Fruit fly (Drosophila melanogaster) whole organism, adult: ENCODE data around the gene CG11964.
A peak's percentile ranks its signal among the peaks of the same experiment; 100 is the strongest.

ENCODE experiments used
- CG11617 ChIP-seq: fragments of 200-800 bp; sonication (Bioruptor generic); optimal IDR thresholded peaks from 2 replicates; lab custom pipeline; 2017; ENCODE audit warnings: mild to moderate bottlenecking, missing biosample characterization, missing genetic modification reagents, missing genetic modification characterization
- CG12768 ChIP-seq: fragments of 200-800 bp; sonication (Bioruptor generic); optimal IDR thresholded peaks from 2 replicates; lab custom pipeline; 2017; ENCODE audit warnings: missing biosample characterization, missing genetic modification characterization, mild to moderate bottlenecking, moderate library complexity, missing genetic modification reagents
- CG14711 ChIP-seq: fragments of 200-800 bp; sonication (Bioruptor generic); optimal IDR thresholded peaks from 2 replicates; lab custom pipeline; 2018; ENCODE audit warnings: missing biosample characterization, mild to moderate bottlenecking, missing genetic modification characterization, moderate library complexity
- CG1620 ChIP-seq: fragments of 200-800 bp; sonication (Bioruptor generic); optimal IDR thresholded peaks from 2 replicates; lab custom pipeline; 2016; ENCODE audit warnings: missing biosample characterization, missing genetic modification characterization
- CG33017 ChIP-seq: fragments of 200-800 bp; sonication (Bioruptor generic); optimal IDR thresholded peaks from 2 replicates; lab custom pipeline; 2018; ENCODE audit warnings: missing biosample characterization, mild to moderate bottlenecking, missing genetic modification characterization, moderate library complexity
- CG5204 ChIP-seq: fragments of 200-800 bp; sonication (Bioruptor generic); optimal IDR thresholded peaks from 2 replicates; lab custom pipeline; 2016; ENCODE audit warnings: missing biosample characterization, missing genetic modification characterization
- CG7045 ChIP-seq: fragments of 200-800 bp; sonication (Bioruptor generic); optimal IDR thresholded peaks from 2 replicates; lab custom pipeline; 2017; ENCODE audit warnings: missing biosample characterization, mild to moderate bottlenecking, missing genetic modification characterization
- CG7101 ChIP-seq: fragments of 200-800 bp; sonication (Bioruptor generic); optimal IDR thresholded peaks from 2 replicates; lab custom pipeline; 2018; ENCODE audit warnings: missing biosample characterization, mild to moderate bottlenecking, missing genetic modification characterization, moderate library complexity
- Clk ChIP-seq: fragments of 200-800 bp; sonication (Bioruptor generic); optimal IDR thresholded peaks from 2 replicates; lab custom pipeline; 2017; ENCODE audit warnings: missing biosample characterization, missing genetic modification characterization
- Crg-1 ChIP-seq: fragments of 200-800 bp; sonication (Bioruptor generic); optimal IDR thresholded peaks from 2 replicates; lab custom pipeline; 2016; ENCODE audit warnings: missing biosample characterization, missing genetic modification characterization
- Hr96 ChIP-seq: fragments of 200-800 bp; sonication (Bioruptor generic); optimal IDR thresholded peaks from 2 replicates; lab custom pipeline; 2016; ENCODE audit warnings: missing biosample characterization, missing genetic modification characterization
- Mnt ChIP-seq: fragments of 200-800 bp; sonication (Bioruptor generic); optimal IDR thresholded peaks from 2 replicates; lab custom pipeline; 2016; ENCODE audit warnings: missing biosample characterization, mild to moderate bottlenecking, missing genetic modification characterization
- bab1 ChIP-seq: fragments of 200-800 bp; sonication (Bioruptor generic); optimal IDR thresholded peaks from 3 replicates; lab custom pipeline; 2019; ENCODE audit warnings: missing biosample characterization, mild to moderate bottlenecking, missing genetic modification characterization, moderate library complexity
- cic ChIP-seq: fragments of 200-800 bp; sonication (Bioruptor generic); optimal IDR thresholded peaks from 2 replicates; lab custom pipeline; 2017; ENCODE audit warnings: missing biosample characterization, mild to moderate bottlenecking, missing genetic modification characterization, moderate library complexity
- cnc ChIP-seq, 2 experiments: fragments of >200 bp; optimal IDR thresholded peaks; 2 replicates each; lab custom pipeline; 2017
- kay ChIP-seq: fragments of 200-800 bp; sonication (Bioruptor generic); peaks from one replicate; lab custom pipeline; 2016; ENCODE audit warnings: missing biosample characterization, missing genetic modification characterization, borderline replicate concordance
- ovo ChIP-seq: fragments of 200-800 bp; sonication (Bioruptor generic); optimal IDR thresholded peaks from 2 replicates; lab custom pipeline; 2016; ENCODE audit warnings: missing biosample characterization, missing genetic modification characterization
- pad ChIP-seq: fragments of 200-800 bp; sonication (Bioruptor generic); optimal IDR thresholded peaks from 3 replicates; lab custom pipeline; 2017; ENCODE audit warnings: missing biosample characterization, missing genetic modification characterization, mild to moderate bottlenecking, moderate library complexity, missing genetic modification reagents
- tj ChIP-seq: fragments of 200-800 bp; sonication (Bioruptor generic); optimal IDR thresholded peaks from 3 replicates; lab custom pipeline; 2017; ENCODE audit warnings: missing biosample characterization, mild to moderate bottlenecking, missing genetic modification characterization, moderate library complexity
- toe ChIP-seq: fragments of 200-800 bp; sonication (Bioruptor generic); optimal IDR thresholded peaks from 2 replicates; lab custom pipeline; 2016; ENCODE audit warnings: missing biosample characterization, missing genetic modification characterization

The CG11964 gene

dm6 chr3R:8981209-8981996 is 36.6 kb upstream of the CG11964 start:
- TF ChIP-seq Mnt (GFP tag; lab: Kevin White, UChicago) = no peak
- no peak for TF ChIP-seq CG33017 (tag; lab: Kevin White, UChicago)
- no peak for TF ChIP-seq Clk (GFP tag; lab: Kevin White, UChicago)
- no peak for TF ChIP-seq CG7045
- TF ChIP-seq kay = no peak
- no peak for TF ChIP-seq CG14711 (tag; lab: Kevin White, UChicago)
- no peak for TF ChIP-seq Hr96 (GFP tag; lab: Kevin White, UChicago)
- TF ChIP-seq CG12768 (GFP tag; lab: Kevin White, UChicago) = no peak
- TF ChIP-seq CG1620 (GFP tag; lab: Kevin White, UChicago) = no peak
- no peak for TF ChIP-seq pad
- no peak for TF ChIP-seq cnc (optimal IDR thresholded peaks at IDR 0.05; lab: Kevin White, UChicago)
- TF ChIP-seq toe (GFP tag; lab: Kevin White, UChicago) = no peak
- no peak for TF ChIP-seq ovo (GFP tag; lab: Kevin White, UChicago)
- TF ChIP-seq CG5204 (GFP tag; lab: Kevin White, UChicago) = no peak
- no peak for TF ChIP-seq bab1 (GFP tag; lab: Kevin White, UChicago)
- TF ChIP-seq CG7101 (tag; lab: Kevin White, UChicago) = no peak

- peak; percentile 32 for TF ChIP-seq CG11617 (GFP tag; lab: Kevin White, UChicago)
- TF ChIP-seq CG7101 (tag; lab: Kevin White, UChicago) = peak; percentile 9
- TF ChIP-seq Clk (GFP tag; lab: Kevin White, UChicago) = no peak
- TF ChIP-seq kay = peak; percentile 95
- TF ChIP-seq toe (GFP tag; lab: Kevin White, UChicago) = no peak
- peak; percentile 53 for TF ChIP-seq Hr96 (GFP tag; lab: Kevin White, UChicago)
- TF ChIP-seq ovo (GFP tag; lab: Kevin White, UChicago) = no peak
- peak; percentile 67 for TF ChIP-seq CG12768 (GFP tag; lab: Kevin White, UChicago)
- TF ChIP-seq CG14711 (tag; lab: Kevin White, UChicago) = peak; percentile 11
- peak; percentile 50 for TF ChIP-seq Mnt (GFP tag; lab: Kevin White, UChicago)
- no peak for TF ChIP-seq CG33017 (tag; lab: Kevin White, UChicago)
- peak; percentile 44 for TF ChIP-seq CG7045
- TF ChIP-seq bab1 (GFP tag; lab: Kevin White, UChicago) = peak; percentile 57
- TF ChIP-seq pad = peak; percentile 34
- TF ChIP-seq cnc (optimal IDR thresholded peaks at IDR 0.05; lab: Kevin White, UChicago) = no peak
- no peak for TF ChIP-seq Crg-1 (GFP tag; lab: Kevin White, UChicago)
- TF ChIP-seq tj (GFP tag; lab: Kevin White, UChicago) = no peak
- no peak for TF ChIP-seq CG1620 (GFP tag; lab: Kevin White, UChicago)
- no peak for TF ChIP-seq CG5204 (GFP tag; lab: Kevin White, UChicago)
- TF ChIP-seq cic (GFP tag; lab: Kevin White, UChicago) = peak; percentile 32
These were observed 36.0 kb upstream of the CG11964 start, which contains the start of gene CAHbeta for dm6 chr3R:8980776-8981165. Gene CAHbeta, plus strand, starts transcription at chr3R:8980860.

dm6 chr3R:8979850-8980775 is 35.3 kb upstream of the CG11964 start:
- TF ChIP-seq bab1 (GFP tag; lab: Kevin White, UChicago) = no peak
- TF ChIP-seq cic (GFP tag; lab: Kevin White, UChicago) = no peak
- peak; percentile 39 for TF ChIP-seq CG12768 (GFP tag; lab: Kevin White, UChicago)
- no peak for TF ChIP-seq CG7101 (tag; lab: Kevin White, UChicago)
- TF ChIP-seq CG5204 (GFP tag; lab: Kevin White, UChicago) = no peak
- no peak for TF ChIP-seq cnc (optimal IDR thresholded peaks at IDR 0.05; lab: Kevin White, UChicago)
- no peak for TF ChIP-seq CG11617 (GFP tag; lab: Kevin White, UChicago)
- no peak for TF ChIP-seq Mnt (GFP tag; lab: Kevin White, UChicago)
- TF ChIP-seq Crg-1 (GFP tag; lab: Kevin White, UChicago) = no peak
- no peak for TF ChIP-seq CG7045
- TF ChIP-seq toe (GFP tag; lab: Kevin White, UChicago) = peak; percentile 28
- no peak for TF ChIP-seq Hr96 (GFP tag; lab: Kevin White, UChicago)
- TF ChIP-seq pad = no peak
- TF ChIP-seq CG1620 (GFP tag; lab: Kevin White, UChicago) = no peak
- TF ChIP-seq tj (GFP tag; lab: Kevin White, UChicago) = no peak
- no peak for TF ChIP-seq kay
- no peak for TF ChIP-seq CG33017 (tag; lab: Kevin White, UChicago)

- TF ChIP-seq Clk (GFP tag; lab: Kevin White, UChicago) = no peak
- TF ChIP-seq kay = no peak
- TF ChIP-seq toe (GFP tag; lab: Kevin White, UChicago) = no peak
- TF ChIP-seq CG33017 (tag; lab: Kevin White, UChicago) = no peak
- no peak for TF ChIP-seq cnc (optimal IDR thresholded peaks at IDR 0.05; lab: Kevin White, UChicago)
These were observed 33.9 kb upstream of the CG11964 start for dm6 chr3R:8978768-8979167.

- TF ChIP-seq CG5204 (GFP tag; lab: Kevin White, UChicago) (no peak), CG33017 (tag; lab: Kevin White, UChicago) (no peak)
These were observed 31.3 kb upstream of the CG11964 start for dm6 chr3R:8976073-8976593.
